Worm (Caenorhabditis elegans) whole organism, midembryonic: ENCODE measurements around the gene F36G9.15.

Experiments used
- T22C8.4 ChIP-seq: fragments of 200-800 bp; sonication (Bioruptor generic); IDR thresholded peaks from 2 replicates; pipeline ENCODE4 v1.3.6; 2022; ENCODE audit warnings: missing genetic modification characterization, missing compliant biosample characterization
- flt-1 ChIP-seq: fragments of 200-800 bp; sonication (Bioruptor generic); IDR thresholded peaks from 2 replicates; pipeline ENCODE4 v1.3.6; 2022; ENCODE audit warnings: missing genetic modification characterization, missing compliant biosample characterization
- klf-2 ChIP-seq: fragments of 200-800 bp; sonication (Bioruptor generic); conservative IDR thresholded peaks from 2 replicates; pipeline ENCODE4 v1.3.6; 2022; ENCODE audit warnings: missing genetic modification reagents, missing genetic modification characterization, missing compliant biosample characterization
- med-1 ChIP-seq: sonication (generic microtip); optimal IDR thresholded peaks from 2 replicates; lab custom pipeline; 2017; ENCODE audit warnings: missing genetic modification characterization, mild to moderate bottlenecking, missing compliant biosample characterization, antibody characterized with exemption, missing genetic modification reagents; ENCODE audit not compliant: insufficient read depth
- ref-1 ChIP-seq: fragments of 200-800 bp; sonication (Bioruptor generic); conservative IDR thresholded peaks from 2 replicates; pipeline ENCODE4 v1.3.6; 2022; ENCODE audit warnings: missing genetic modification reagents, missing genetic modification characterization, missing compliant biosample characterization
- tab-1 ChIP-seq: fragments of 200-800 bp; sonication (Bioruptor generic); IDR thresholded peaks from 2 replicates; pipeline ENCODE4 v1.3.6; 2022; ENCODE audit warnings: missing genetic modification characterization, missing compliant biosample characterization
- ztf-29 ChIP-seq: fragments of 200-800 bp; sonication (Bioruptor generic); IDR thresholded peaks from 2 replicates; pipeline ENCODE4 v1.3.6; 2022; ENCODE audit warnings: missing genetic modification reagents, missing genetic modification characterization, missing compliant biosample characterization

DNA sequence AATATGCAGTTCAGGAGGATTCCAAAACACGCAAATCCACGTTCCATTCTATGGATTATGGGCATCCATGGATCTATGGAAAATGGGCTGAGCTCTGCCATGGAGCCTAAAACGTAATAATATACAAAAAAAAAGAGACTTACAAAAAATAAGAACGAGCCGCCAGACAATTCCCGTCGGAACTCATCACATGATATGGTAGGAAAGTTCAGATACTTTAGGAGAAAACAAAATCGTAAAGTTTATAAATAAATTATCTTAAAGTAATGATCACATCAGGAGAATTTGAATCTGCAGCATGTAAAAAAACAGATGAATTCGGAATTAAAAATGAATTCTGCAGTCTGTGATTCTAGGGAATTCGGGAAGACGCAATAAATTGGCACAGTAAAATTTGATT, 27.7 kb upstream of the F36G9.15 start, which contains the start of gene str-232:
- TF ChIP-seq flt-1 (GFP tag; lab: Robert Waterston, UW) (no peak), tab-1 (no peak), ref-1 (GFP tag; lab: Robert Waterston, UW) (no peak), ztf-29 (GFP tag; lab: Robert Waterston, UW) (no peak), T22C8.4 (GFP tag; lab: Robert Waterston, UW) (no peak), med-1 (GFP tag; lab: Kevin White, UChicago) (no peak), klf-2 (GFP tag; lab: Robert Waterston, UW) (no peak)
